Fruit fly (Drosophila melanogaster) Kc167 (cell line): ENCODE results near the gene CG13972.

Source experiments
- insv ChIP-seq: fragments of >200 bp; optimal IDR thresholded peaks from 3 replicates; lab custom pipeline; 2018; ENCODE audit warnings: missing external identifiers
- ttk ChIP-seq: sonication (Bioruptor generic); optimal IDR thresholded peaks from 2 replicates; lab custom pipeline; 2017; ENCODE audit warnings: missing external identifiers

DNA sequence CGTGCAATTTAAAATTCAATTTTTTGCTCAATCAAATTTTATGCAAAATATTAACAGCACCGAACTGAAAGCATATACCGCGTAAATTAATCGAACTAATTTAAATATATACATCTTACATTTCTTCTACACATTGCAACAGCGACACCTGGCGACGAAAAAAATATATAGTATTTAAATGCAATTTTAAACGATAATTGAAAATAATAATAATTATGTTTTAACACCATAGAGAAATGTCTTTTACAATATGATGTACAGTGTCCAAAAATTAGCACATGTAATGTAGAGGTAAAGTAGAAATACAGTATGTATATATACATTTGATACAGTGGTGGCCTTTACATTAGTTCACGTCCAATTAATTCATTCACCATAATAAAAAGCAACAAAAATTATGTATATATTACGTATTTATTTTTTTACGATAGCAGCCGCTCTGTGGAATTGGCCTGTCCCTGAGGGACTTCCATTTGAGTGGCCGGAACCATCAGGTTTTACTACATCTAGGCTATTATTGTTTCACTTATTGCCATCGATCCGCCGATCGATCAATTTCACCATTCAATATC lies 30.4 kb upstream of the CG13972 start:
- TF ChIP-seq ttk (lab: Kevin White, UChicago) (no peak), insv (no peak)
